Fruit fly (Drosophila melanogaster) whole organism, embryonic: ENCODE data around the gene CG12607.
A peak's percentile ranks its signal among the peaks of the same experiment; 100 is the strongest.

ENCODE experiments used
- Bdp1 ChIP-seq: fragments of 200-800 bp; sonication (Bioruptor generic); optimal IDR thresholded peaks from 3 replicates; lab custom pipeline; 2016; ENCODE audit warnings: missing biosample characterization, missing genetic modification characterization
- CG2129 ChIP-seq: fragments of 200-800 bp; sonication (Bioruptor generic); IDR thresholded peaks from 2 replicates; pipeline ENCODE4 v1.3.6; 2022; ENCODE audit warnings: missing biosample characterization, missing genetic modification characterization; ENCODE audit not compliant: partially characterized antibody
- bsh ChIP-seq, 2 experiments: fragments of 200-800 bp; sonication (Bioruptor generic); optimal IDR thresholded peaks; 2 replicates each; lab custom pipeline; 2017 to 2018; ENCODE audit warnings: mild to moderate bottlenecking in 2 of 2, missing biosample characterization in 2 of 2, missing genetic modification characterization in 2 of 2, moderate library complexity in 1 of 2
- jumu ChIP-seq: fragments of 200-800 bp; sonication (Bioruptor generic); optimal IDR thresholded peaks from 3 replicates; lab custom pipeline; 2016; ENCODE audit warnings: missing biosample characterization, missing genetic modification characterization
- lbe ChIP-seq: fragments of 200-800 bp; sonication (Bioruptor generic); optimal IDR thresholded peaks from 2 replicates; lab custom pipeline; 2016; ENCODE audit warnings: missing biosample characterization, mild to moderate bottlenecking, missing genetic modification characterization
- nmo ChIP-seq: fragments of 200-800 bp; sonication (Bioruptor generic); optimal IDR thresholded peaks from 2 replicates; lab custom pipeline; 2018; ENCODE audit warnings: missing biosample characterization, mild to moderate bottlenecking, missing genetic modification characterization, moderate library complexity
- nom ChIP-seq: fragments of 200-800 bp; sonication (Bioruptor generic); optimal IDR thresholded peaks from 2 replicates; lab custom pipeline; 2017; ENCODE audit warnings: missing biosample characterization, missing genetic modification characterization, mild to moderate bottlenecking, moderate library complexity, missing genetic modification reagents
- sna ChIP-seq: fragments of 200-800 bp; sonication (Bioruptor generic); IDR thresholded peaks from 2 replicates; pipeline ENCODE4 v1.3.6; 2022; ENCODE audit warnings: missing biosample characterization, missing genetic modification characterization; ENCODE audit not compliant: partially characterized antibody

CG12607 gene

DNA sequence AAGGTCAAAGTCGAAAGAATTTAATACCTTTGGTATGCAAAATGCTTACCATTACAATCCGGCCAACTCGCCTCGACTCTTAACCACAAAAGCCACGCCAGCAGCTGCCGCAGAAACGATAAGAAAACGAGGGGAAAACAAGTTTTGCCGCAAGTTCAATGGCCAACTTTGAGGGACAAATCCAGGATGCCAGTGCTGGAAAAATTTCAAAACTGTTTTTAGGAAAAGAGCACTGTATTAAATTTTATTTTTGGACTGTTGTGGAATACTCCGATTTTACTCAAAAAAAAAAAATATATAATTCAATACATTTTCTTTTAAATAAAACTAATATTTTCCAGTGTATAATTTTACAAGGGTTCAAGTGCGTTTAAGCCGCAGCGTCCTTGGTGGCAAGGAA is 48.2 kb downstream of the CG12607 start:
- TF ChIP-seq Bdp1 (no peak), sna (GFP tag; lab: Robert Waterston, UW) (no peak), nmo (GFP tag; lab: Kevin White, UChicago) (no peak), lbe (peak; percentile 62), jumu (GFP tag; lab: Kevin White, UChicago) (no peak), nom (GFP tag; lab: Kevin White, UChicago) (peak; percentile 79), CG2129 (GFP tag; lab: Robert Waterston, UW) (no peak), bsh (GFP tag; optimal IDR thresholded peaks at IDR 0.05; lab: Kevin White, UChicago) (peak in 1 of 2 experiments; percentile 49)
